Worm (Caenorhabditis elegans) whole organism, L4/young adult: ENCODE results near the gene git-1.

Source experiments
- W03F9.2 ChIP-seq: fragments of 150-350 bp; optimal IDR thresholded peaks from 2 replicates; lab custom pipeline; 2014; ENCODE audit warnings: missing biosample characterization, missing genetic modification characterization
- dao-5 ChIP-seq: sonication (generic microtip); optimal IDR thresholded peaks from 2 replicates; lab custom pipeline; 2016; ENCODE audit warnings: missing genotype, missing genetic modification characterization, moderate library complexity, missing compliant biosample characterization
- him-1 ChIP-seq: sonication (generic microtip); optimal IDR thresholded peaks from 2 replicates; lab custom pipeline; 2016; ENCODE audit warnings: missing genotype, missing genetic modification reagents, missing genetic modification characterization, missing compliant biosample characterization

git-1 gene

ce11 chrX:10524483-10524948 is at the start of gene git-1, which contains the start of gene mboa-7:
TSS of gene git-1 (plus strand) at chrX:10524898.
TSS of gene mboa-7 (minus strand) at chrX:10524565.
- no peak for TF ChIP-seq W03F9.2 (tag; lab: Kevin White, UChicago)

DNA sequence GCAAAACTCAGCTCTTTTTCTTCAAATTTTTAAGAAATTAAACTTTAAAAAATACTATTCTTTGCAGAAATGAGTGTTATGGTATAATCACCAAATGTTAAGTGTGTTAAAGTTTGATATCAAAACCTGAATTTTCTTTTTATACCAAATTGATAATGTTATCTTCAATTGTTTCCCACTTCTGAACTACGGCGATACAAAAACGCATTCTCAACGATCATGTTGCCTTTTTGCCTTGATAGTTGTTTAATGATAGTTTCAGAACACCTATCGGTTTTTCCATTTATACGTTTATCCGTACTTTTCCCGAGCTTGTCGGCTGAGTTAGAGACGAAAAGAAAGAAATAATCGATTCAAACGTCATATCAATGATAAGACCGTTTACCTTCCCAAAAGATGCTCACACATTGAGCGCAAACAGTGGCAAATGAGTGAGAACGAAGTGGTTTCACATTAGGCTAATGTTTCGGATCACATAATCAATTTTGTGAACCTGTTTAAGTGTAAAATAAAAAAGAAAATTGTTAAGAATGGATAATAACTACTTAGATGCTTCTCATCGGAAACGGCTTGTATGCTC is 49.6 kb upstream of the git-1 start, which contains the start of gene elt-4:
Gene elt-4 (plus strand): TSS at position 530 of the 580 bp plus-strand sequence.
- TF ChIP-seq him-1 (tag; lab: Kevin White, UChicago) (no peak), W03F9.2 (tag; lab: Kevin White, UChicago) (no peak), dao-5 (tag; lab: Kevin White, UChicago) (no peak)

DNA sequence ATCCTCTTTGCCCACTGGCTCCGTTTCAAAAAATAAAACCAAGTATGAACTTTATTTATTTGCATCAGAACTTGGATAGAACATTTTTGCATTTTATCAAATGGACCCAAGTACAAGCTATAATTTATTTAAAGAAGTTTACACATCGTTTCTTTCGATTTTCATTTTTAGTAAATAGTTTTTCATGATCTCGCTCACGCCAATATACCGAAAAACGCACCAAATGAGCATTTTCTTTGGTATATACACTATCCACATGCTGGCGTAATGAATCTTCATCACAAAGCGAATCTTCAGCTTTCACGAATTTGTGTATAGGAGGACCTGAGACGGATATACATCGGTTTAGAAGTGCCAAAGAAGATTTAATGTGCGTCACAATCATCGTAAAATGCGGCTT is 48.1 kb upstream of the git-1 start, which contains the start of gene C39B10.7:
Gene C39B10.7 (plus strand): TSS at position 301 of the 400 bp plus-strand sequence.
- no peak for TF ChIP-seq W03F9.2 (tag; lab: Kevin White, UChicago)
- TF ChIP-seq him-1 (tag; lab: Kevin White, UChicago) = no peak
- no peak for TF ChIP-seq dao-5 (tag; lab: Kevin White, UChicago)

- TF ChIP-seq W03F9.2 (tag; lab: Kevin White, UChicago) (no peak), dao-5 (tag; lab: Kevin White, UChicago) (no peak), him-1 (tag; lab: Kevin White, UChicago) (no peak)
These were observed 47.3 kb upstream of the git-1 start for ce11 chrX:10477172-10477985.

DNA sequence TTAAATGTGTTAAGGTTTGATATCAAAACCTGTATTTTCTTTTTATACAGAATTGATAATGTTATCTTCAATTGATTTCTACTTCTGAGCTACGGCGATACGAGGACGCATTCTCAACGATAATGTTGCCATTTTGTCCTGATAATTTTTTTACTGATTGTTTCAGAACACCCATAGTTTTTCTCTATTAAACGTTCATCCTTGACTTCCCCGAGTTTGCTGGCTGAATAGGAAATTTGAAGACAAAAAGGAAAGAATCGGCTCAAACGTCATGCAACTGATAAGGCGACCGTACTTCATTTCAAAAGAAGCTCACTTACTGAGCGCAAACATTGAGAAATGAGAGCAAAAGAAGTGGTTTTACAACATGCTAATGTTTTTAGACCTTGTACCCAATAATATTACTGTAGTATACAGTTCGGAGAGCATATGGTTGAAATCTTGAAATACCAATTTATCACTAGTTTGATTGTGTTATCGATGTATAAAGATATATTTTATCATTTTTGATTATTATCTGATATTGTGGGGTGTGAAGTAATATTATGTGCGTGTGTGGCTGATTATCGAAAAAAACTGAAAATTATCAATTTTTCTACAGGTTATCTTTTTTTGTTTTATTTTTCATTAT is 45.5 kb upstream of the git-1 start:
- no peak for TF ChIP-seq W03F9.2 (tag; lab: Kevin White, UChicago)
- TF ChIP-seq dao-5 (tag; lab: Kevin White, UChicago) = no peak

DNA sequence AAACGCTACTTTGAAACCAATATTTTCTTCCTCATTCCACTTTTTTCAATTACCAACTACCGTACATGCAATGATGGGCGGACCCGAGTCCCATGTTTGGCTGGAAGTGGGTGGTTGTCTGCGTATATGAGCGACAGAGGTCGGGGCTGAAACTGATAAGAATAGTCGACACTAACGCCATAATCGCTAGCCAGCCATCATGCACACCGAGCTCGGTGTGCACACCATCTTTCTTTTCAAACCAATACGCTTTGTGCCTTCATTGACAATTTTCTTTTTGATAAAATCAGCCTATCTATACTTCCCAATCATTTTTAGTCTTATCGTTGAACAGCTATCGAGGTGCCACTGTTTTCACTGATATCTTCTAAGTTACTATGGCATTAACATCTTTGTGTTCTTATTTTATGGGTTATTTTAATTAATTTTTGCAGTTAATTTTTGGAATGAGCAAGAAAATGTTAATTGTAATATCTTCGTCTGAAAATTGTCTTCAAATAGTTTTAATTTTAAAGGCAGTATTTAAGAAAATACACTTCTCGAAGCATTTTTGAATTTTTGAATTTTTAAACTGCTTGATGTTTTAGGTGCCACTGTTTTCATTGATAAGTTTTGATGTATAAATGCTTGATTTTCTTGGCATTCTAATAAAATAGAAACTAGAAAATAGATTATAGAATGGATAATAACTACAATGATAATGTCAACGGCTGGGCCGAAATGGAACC is 44.0 kb upstream of the git-1 start, which contains the start of gene elt-2:
Gene elt-2 (plus strand): TSS at position 678 of the 728 bp plus-strand sequence.
- TF ChIP-seq dao-5 (tag; lab: Kevin White, UChicago) (no peak), W03F9.2 (tag; lab: Kevin White, UChicago) (no peak), him-1 (tag; lab: Kevin White, UChicago) (no peak)

ce11 chrX:10482272-10482671 is 42.4 kb upstream of the git-1 start:
- TF ChIP-seq dao-5 (tag; lab: Kevin White, UChicago) (no peak), W03F9.2 (tag; lab: Kevin White, UChicago) (no peak), him-1 (tag; lab: Kevin White, UChicago) (no peak)

ce11 chrX:10485300-10485755 is 39.4 kb upstream of the git-1 start, which contains the start of gene C33D3.3:
TSS of gene C33D3.3 (plus strand) at chrX:10485350.
- no peak for TF ChIP-seq dao-5 (tag; lab: Kevin White, UChicago)
- no peak for TF ChIP-seq W03F9.2 (tag; lab: Kevin White, UChicago)
- TF ChIP-seq him-1 (tag; lab: Kevin White, UChicago) = no peak

- TF ChIP-seq dao-5 (tag; lab: Kevin White, UChicago) = no peak
- no peak for TF ChIP-seq him-1 (tag; lab: Kevin White, UChicago)
- TF ChIP-seq W03F9.2 (tag; lab: Kevin White, UChicago) = no peak
These were observed 35.9 kb upstream of the git-1 start, which contains the start of gene C33D3.4 for ce11 chrX:10488763-10489162. TSS of gene C33D3.4 (plus strand) at chrX:10489063.

- TF ChIP-seq dao-5 (tag; lab: Kevin White, UChicago) (no peak), him-1 (tag; lab: Kevin White, UChicago) (no peak), W03F9.2 (tag; lab: Kevin White, UChicago) (no peak)
These were observed 33.7 kb upstream of the git-1 start, which contains the start of gene C33D3.5 for ce11 chrX:10491044-10491443. TSS of gene C33D3.5 (plus strand) at chrX:10491344.

DNA sequence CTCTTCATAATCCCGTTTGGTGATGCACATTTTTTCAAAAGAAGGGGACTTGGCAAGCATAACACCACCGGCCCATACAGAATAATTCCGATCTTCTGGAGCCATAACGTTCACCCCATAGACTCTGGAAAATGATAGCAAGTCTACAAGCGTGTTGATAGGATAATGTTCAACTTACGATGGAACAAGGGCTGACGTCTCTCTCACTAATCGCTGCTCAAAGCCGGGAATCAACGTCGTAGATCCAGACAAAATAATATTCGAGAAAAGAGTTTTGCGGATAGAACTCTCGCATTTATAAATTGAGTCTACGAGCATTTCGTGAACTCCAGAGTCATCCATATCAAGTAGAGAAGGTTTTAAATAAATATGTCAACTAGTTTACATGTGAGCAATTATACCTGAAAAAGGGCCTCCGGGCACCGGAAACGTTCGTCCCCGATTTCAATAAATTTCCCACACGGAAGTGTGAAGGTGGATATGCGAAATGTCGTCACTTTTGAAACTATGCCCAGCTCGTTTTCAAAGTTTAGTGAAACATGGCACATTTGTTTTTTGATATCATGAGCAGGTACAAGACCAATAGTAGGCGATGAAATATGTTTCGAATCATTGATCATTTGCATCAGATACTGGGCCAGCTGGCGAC is 32.7 kb upstream of the git-1 start:
- TF ChIP-seq him-1 (tag; lab: Kevin White, UChicago) = no peak
- no peak for TF ChIP-seq W03F9.2 (tag; lab: Kevin White, UChicago)
- TF ChIP-seq dao-5 (tag; lab: Kevin White, UChicago) = no peak

DNA sequence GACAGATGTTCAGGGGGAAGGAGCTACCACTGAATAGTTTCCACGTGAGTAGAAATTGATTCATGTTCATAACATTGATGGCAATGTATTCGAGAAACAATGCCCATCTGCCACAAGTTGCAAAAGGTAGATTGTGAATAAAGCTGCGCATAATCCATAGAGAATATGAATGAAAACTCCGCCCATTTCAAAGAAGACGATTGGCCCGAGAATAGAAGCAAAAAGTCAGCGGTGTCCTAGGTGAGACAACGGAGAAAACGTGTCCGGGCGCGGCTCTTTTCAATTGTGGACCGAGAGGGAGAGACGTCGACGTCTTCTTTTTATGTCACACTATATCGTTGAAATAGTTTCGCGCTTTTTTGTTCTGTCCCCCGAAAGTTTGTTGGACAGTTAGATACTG is 25.1 kb upstream of the git-1 start, which contains the start of gene vab-3:
Gene vab-3 (plus strand): TSS at position 301 of the 400 bp plus-strand sequence.
- no peak for TF ChIP-seq dao-5 (tag; lab: Kevin White, UChicago)
- no peak for TF ChIP-seq him-1 (tag; lab: Kevin White, UChicago)
- no peak for TF ChIP-seq W03F9.2 (tag; lab: Kevin White, UChicago)
